Worm (Caenorhabditis elegans) whole organism, L3 larva: ENCODE data around the gene H06H21.37.

Experiments used
- aly-2 ChIP-seq: fragments of 150-350 bp; optimal IDR thresholded peaks from 2 replicates; lab custom pipeline; 2014; ENCODE audit warnings: missing biosample characterization, missing genetic modification characterization
- jun-1 ChIP-seq: fragments of 150-350 bp; optimal IDR thresholded peaks from 2 replicates; lab custom pipeline; 2014; ENCODE audit warnings: missing biosample characterization, missing genetic modification reagents, missing genetic modification characterization
- lin-15B ChIP-seq: fragments of 150-350 bp; optimal IDR thresholded peaks from 2 replicates; lab custom pipeline; 2014; ENCODE audit warnings: missing biosample characterization, missing genetic modification characterization
- nhr-25 ChIP-seq: sonication (generic microtip); optimal IDR thresholded peaks from 2 replicates; lab custom pipeline; 2017; ENCODE audit warnings: missing biosample characterization, missing genetic modification characterization
- nhr-76 ChIP-seq: fragments of 150-350 bp; sonication (generic microtip); optimal IDR thresholded peaks from 5 replicates; lab custom pipeline; 2014; ENCODE audit warnings: missing biosample characterization, missing genetic modification characterization
- pqm-1 ChIP-seq: fragments of 150-350 bp; optimal IDR thresholded peaks from 2 replicates; lab custom pipeline; 2017; ENCODE audit warnings: missing biosample characterization, missing genetic modification characterization, inconsistent platforms

DNA sequence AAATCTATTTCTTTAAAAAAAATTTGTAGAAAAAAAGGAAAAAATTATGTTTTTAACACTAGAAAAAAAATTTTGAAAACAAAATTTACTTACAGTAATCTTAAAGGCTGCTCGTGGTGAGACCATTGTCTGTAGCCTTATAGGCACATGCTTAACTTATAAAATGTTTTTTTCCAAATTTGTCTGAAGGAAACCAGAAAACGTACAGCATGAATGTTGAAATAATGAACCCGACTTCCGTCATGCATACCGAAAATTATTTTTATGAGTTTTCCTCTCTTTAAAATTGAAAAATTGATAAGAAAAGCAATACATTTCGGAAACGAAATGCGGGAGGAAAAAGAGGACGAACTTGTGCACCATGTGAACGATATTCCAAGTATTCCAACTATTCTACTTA lies 38.0 kb downstream of the H06H21.37 start, which contains the start of gene R11E3.2:
- TF ChIP-seq lin-15B (tag; lab: Kevin White, UChicago) (no peak), aly-2 (tag; lab: Kevin White, UChicago) (no peak), pqm-1 (tag; lab: Kevin White, UChicago) (no peak), nhr-25 (no peak), jun-1 (tag; lab: Kevin White, UChicago) (no peak), nhr-76 (no peak)
